Fruit fly (Drosophila melanogaster): ENCODE results near the gene Ptp61F.

Gene Ptp61F

DNA sequence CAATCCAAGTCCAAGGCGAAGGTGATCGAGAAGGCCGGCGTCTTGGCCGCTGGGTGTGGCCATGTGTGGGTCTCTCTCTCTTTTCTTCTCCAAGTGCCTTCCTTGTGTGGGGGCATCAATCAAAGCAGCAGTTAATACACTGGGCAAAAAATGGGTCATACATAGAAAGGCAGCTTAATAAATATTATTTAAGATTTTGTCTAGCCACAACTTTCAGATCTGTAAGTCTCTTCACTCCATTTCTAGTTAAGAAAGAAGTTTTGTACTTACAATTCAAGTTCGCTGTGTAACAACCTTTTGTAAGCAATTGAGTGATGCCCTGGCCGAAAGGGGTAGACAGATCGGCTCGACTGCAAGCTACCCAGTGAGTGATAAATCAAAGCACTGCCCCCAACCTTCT lies 67.0 kb downstream of the Ptp61F start (continued):
- no peak for TF ChIP-seq slou (GFP tag; optimal IDR thresholded peaks at IDR 0.05)
- TF ChIP-seq CG2199 (GFP tag; IDR thresholded peaks at IDR 0.05): no peak
- TF ChIP-seq CG8290 (GFP tag; optimal IDR thresholded peaks at IDR 0.05): no peak
- TF ChIP-seq CG8290 (tag; optimal IDR thresholded peaks at IDR 0.05): no peak
- no peak for TF ChIP-seq H2.0 (GFP tag; IDR thresholded peaks at IDR 0.05)
- TF ChIP-seq D (optimal IDR thresholded peaks at IDR 0.05): no peak
- TF ChIP-seq D (GFP tag; optimal IDR thresholded peaks at IDR 0.05): peak; percentile 9
- peak; percentile 30 for TF ChIP-seq CG10267 (tag; optimal IDR thresholded peaks at IDR 0.05)
- 0 out of 3 replicates have a peak, but pooled peaks have one; percentile 39 for TF ChIP-seq Mrtf (GFP tag; IDR thresholded peaks at IDR 0.05)
- TF ChIP-seq gro (GFP tag; optimal IDR thresholded peaks at IDR 0.05): no peak
- peak; percentile 35 for TF ChIP-seq CG10979 (tag; optimal IDR thresholded peaks at IDR 0.05)

DNA sequence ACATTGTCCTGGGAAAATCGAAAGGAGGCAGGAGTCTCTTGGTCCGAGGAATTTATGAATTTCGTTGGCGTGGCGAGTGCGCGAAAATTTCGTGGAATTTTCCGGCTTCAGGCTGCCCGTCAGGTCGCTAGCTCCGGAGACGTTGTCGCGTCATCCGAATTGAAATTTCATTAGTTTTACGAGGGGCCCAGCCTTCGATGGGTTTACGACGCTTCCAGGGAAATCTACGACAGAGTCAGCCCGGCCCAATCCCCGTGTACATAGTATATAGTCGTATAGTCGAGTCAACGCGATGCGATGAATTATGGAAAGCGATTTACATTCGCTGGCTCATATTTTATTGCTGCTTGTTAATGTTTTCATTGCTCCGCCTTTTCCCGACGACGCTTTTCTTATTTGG lies 70.5 kb downstream of the Ptp61F start:
- TF ChIP-seq CG7271 (tag; optimal IDR thresholded peaks at IDR 0.05) (peak; percentile 21), H2.0 (GFP tag; IDR thresholded peaks at IDR 0.05) (no peak), cad (GFP tag; optimal IDR thresholded peaks at IDR 0.05) (peak; percentile 90), zen (tag; optimal IDR thresholded peaks at IDR 0.05) (peak; percentile 67)

DNA sequence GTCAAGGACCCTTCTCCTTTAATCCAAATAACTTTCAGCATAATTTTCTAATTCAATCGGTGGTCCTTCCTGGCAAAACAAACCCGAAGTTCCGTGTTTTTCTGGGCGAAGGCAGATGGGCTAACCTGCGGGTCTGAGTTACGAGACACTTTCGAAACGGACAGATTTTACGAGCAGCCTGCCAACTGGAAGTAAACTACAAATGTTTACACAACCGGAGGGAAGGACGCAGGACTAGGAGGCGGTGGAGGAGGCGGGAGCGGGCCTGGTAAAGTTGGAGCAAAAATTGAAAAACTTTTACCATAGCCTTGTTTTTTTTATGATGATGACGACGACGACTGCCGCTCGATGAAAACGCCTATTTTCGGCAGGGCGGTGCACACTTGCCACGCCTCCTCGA lies 72.9 kb downstream of the Ptp61F start:
- TF ChIP-seq CG12071 (GFP tag; optimal IDR thresholded peaks at IDR 0.05) (no peak), CG13894 (tag; optimal IDR thresholded peaks at IDR 0.05) (peak; percentile 56), CG15696 (tag; optimal IDR thresholded peaks at IDR 0.05) (no peak), CG9817 (tag; optimal IDR thresholded peaks at IDR 0.05) (no peak), CG14667 (GFP tag; IDR thresholded peaks at IDR 0.05) (0 out of 2 replicates have a peak, but pooled peaks have one; percentile 6), Xbp1 (GFP tag; optimal IDR thresholded peaks at IDR 0.05) (no peak), CG1602 (GFP tag; optimal IDR thresholded peaks at IDR 0.05) (no peak), abd-A (tag; optimal IDR thresholded peaks at IDR 0.05) (peak; percentile 62)

DNA sequence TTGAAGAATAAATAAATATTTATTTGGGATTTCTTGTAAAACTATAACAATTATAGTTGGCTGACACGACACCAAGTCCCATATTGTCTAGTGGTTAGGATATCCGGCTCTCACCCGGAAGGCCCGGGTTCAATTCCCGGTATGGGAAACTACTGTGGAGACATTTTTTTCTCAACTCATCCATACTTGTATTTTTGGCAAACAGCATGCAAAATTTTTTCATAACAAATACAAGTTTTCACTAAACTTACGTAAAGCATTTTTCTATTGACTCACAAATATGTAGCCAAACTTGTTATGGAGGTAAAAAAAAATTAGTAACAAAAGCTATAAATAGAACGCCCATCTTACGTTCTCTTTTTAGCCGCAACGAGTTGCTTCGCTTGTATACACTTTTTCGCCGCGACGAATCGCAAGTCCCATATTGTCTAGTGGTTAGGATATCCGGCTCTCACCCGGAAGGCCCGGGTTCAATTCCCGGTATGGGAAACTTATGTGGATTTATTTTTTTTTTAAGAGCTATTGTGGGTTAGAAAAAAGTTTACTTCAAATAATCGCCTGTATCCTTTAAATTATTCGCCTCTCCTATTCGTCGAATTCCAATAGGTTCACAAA lies 73.6 kb downstream of the Ptp61F start:
- TF ChIP-seq sqz (GFP tag; optimal IDR thresholded peaks at IDR 0.05) (peak; percentile 33), seq (GFP tag; IDR thresholded peaks at IDR 0.05) (no peak), crc (GFP tag; optimal IDR thresholded peaks at IDR 0.05) (no peak), CG1647 (GFP tag; optimal IDR thresholded peaks at IDR 0.05) (no peak), CG7987 (GFP tag; optimal IDR thresholded peaks at IDR 0.05) (no peak), Hr78 (GFP tag; optimal IDR thresholded peaks at IDR 0.05) (no peak), klu (GFP tag; IDR thresholded peaks at IDR 0.05) (no peak), Hr51 (GFP tag; optimal IDR thresholded peaks at IDR 0.05) (no peak), bsh (GFP tag; optimal IDR thresholded peaks at IDR 0.05) (no peak), Scr (GFP tag; IDR thresholded peaks at IDR 0.05; ENCODE audit: partially characterized antibody) (peak; percentile 72), pho (GFP tag; optimal IDR thresholded peaks at IDR 0.05) (no peak), exex (tag; optimal IDR thresholded peaks at IDR 0.05) (no peak), CG34376 (GFP tag; optimal IDR thresholded peaks at IDR 0.05) (peak; percentile 2), CG17361 (GFP tag; IDR thresholded peaks at IDR 0.05) (no peak), CG7271 (tag; optimal IDR thresholded peaks at IDR 0.05) (no peak), fu2 (GFP tag; optimal IDR thresholded peaks at IDR 0.05) (no peak), CG1603 (tag; optimal IDR thresholded peaks at IDR 0.05) (no peak), Ets65A (GFP tag) (no peak), CG17612 (GFP tag; IDR thresholded peaks at IDR 0.05) (no peak), Sin3A (optimal IDR thresholded peaks at IDR 0.05) (no peak), CG17912 (GFP tag; optimal IDR thresholded peaks at IDR 0.05) (no peak), CG32772 (GFP tag; IDR thresholded peaks at IDR 0.05) (no peak), grau (tag; optimal IDR thresholded peaks at IDR 0.05) (no peak), ac (GFP tag; optimal IDR thresholded peaks at IDR 0.05) (no peak), CG6854 (GFP tag; optimal IDR thresholded peaks at IDR 0.05) (no peak), CG12391 (tag; optimal IDR thresholded peaks at IDR 0.05) (no peak)

Data from whole organism, embryonic.